Fruit fly (Drosophila melanogaster): ENCODE data around the gene Prx6a.
A peak's percentile ranks its signal among the peaks of the same experiment; 100 is the strongest.

Prx6a gene

DNA sequence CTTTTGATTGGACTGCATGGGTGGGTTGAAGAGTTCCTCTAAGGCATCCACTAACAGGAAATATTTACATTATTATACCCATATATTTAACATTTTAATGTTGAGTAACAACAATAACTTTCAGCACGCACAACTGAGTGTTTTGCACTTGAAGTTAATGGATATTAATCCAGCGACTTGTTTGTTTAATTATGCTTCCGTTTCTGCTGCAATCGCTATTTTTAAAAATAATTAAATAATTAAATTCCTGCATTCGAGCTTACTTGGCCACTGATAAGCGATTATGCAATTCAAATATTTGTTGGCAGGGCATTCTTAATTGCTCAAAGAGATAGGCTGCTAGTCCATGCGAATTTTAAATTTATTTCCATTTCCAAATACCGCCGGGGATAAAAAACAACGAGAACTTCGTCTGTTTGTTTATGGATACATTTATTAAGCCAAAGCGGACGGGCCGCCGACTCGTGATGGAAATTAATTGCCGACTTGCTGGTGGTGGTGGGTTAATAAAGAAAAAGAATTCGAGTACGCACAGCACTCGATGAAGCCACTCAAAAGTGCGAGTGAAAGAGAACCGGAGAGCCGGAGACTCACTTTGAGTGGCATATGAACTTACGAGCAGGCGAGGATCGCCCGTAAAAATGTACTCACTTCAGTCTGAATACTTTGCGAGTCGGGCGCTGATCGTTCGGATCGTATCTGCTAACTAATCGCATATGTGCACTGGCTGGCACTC is 16.0 kb downstream of the Prx6a start (continued):
- TF ChIP-seq HLHmδ (GFP tag; optimal IDR thresholded peaks at IDR 0.05), result peak; percentile 73
- TF ChIP-seq cwo (GFP tag; optimal IDR thresholded peaks at IDR 0.05), result peak; percentile 50
- TF ChIP-seq amos (GFP tag; IDR thresholded peaks at IDR 0.05; ENCODE audit: partially characterized antibody), result peak; percentile 60; the same call in 1 of the 2 replicates
- TF ChIP-seq CG34376 (GFP tag; optimal IDR thresholded peaks at IDR 0.05), result peak; percentile 53
- peak in 1 of 2 experiments; percentile 12 for TF ChIP-seq Eip74EF (GFP tag; optimal IDR thresholded peaks at IDR 0.05)
- no peak for TF ChIP-seq Blimp-1 (GFP tag; optimal IDR thresholded peaks at IDR 0.05)
- TF ChIP-seq CG16779 (GFP tag; IDR thresholded peaks at IDR 0.05), result no peak
- TF ChIP-seq lola (GFP tag; optimal IDR thresholded peaks at IDR 0.05), result peak in 1 of 3 experiments; percentile 1
- TF ChIP-seq CG10543 (GFP tag; optimal IDR thresholded peaks at IDR 0.05), result peak; percentile 35
- peak; percentile 19 for TF ChIP-seq HHEX (GFP tag; optimal IDR thresholded peaks at IDR 0.05)
- TF ChIP-seq abd-A (tag; optimal IDR thresholded peaks at IDR 0.05), result peak; percentile 73
- TF ChIP-seq Doc3 (GFP tag; IDR thresholded peaks at IDR 0.05; ENCODE audit: partially characterized antibody), result 0 out of 3 replicates have a peak, but pooled peaks have one; percentile 35
- TF ChIP-seq so (GFP tag; IDR thresholded peaks at IDR 0.05), result peak; percentile 55; the same call in 1 of the 3 replicates
- peak; percentile 20 for TF ChIP-seq tap (tag; optimal IDR thresholded peaks at IDR 0.05)
- peak; percentile 20 for TF ChIP-seq BtbVII (GFP tag; optimal IDR thresholded peaks at IDR 0.05)
- no peak for TF ChIP-seq Six4 (GFP tag; optimal IDR thresholded peaks at IDR 0.05)
- no peak for TF ChIP-seq CG12744 (GFP tag; optimal IDR thresholded peaks at IDR 0.05)
- peak; percentile 22 for TF ChIP-seq Fer1 (GFP tag; optimal IDR thresholded peaks at IDR 0.05)
- TF ChIP-seq fd96Cb (tag; optimal IDR thresholded peaks at IDR 0.05), result no peak
- no peak for TF ChIP-seq bab2 (GFP tag; optimal IDR thresholded peaks at IDR 0.05)
- peak; percentile 58; the same call in 1 of the 2 replicates for TF ChIP-seq vvl (GFP tag; IDR thresholded peaks at IDR 0.05)
- TF ChIP-seq CG6854 (GFP tag; optimal IDR thresholded peaks at IDR 0.05), result peak; percentile 3
- TF ChIP-seq CG8924 (tag; optimal IDR thresholded peaks at IDR 0.05), result peak; percentile 14
- peak; percentile 8 for TF ChIP-seq grn (GFP tag; optimal IDR thresholded peaks at IDR 0.05)
- peak; percentile 23 for TF ChIP-seq CG9727 (GFP tag; optimal IDR thresholded peaks at IDR 0.05)
- peak; percentile 58; the same call in 2 of the 3 replicates for TF ChIP-seq CG34224 (GFP tag; IDR thresholded peaks at IDR 0.05; ENCODE audit: partially characterized antibody)
- no peak for TF ChIP-seq Abd-B (GFP tag; optimal IDR thresholded peaks at IDR 0.05)
- 0 out of 2 replicates have a peak, but pooled peaks have one; percentile 8 for TF ChIP-seq Rfx (GFP tag; IDR thresholded peaks at IDR 0.05)
- TF ChIP-seq CG10274 (GFP tag; optimal IDR thresholded peaks at IDR 0.05), result no peak
- peak; percentile 19 for TF ChIP-seq sqz (GFP tag; optimal IDR thresholded peaks at IDR 0.05)
- TF ChIP-seq Drgx (GFP tag; IDR thresholded peaks at IDR 0.05), result peak; percentile 54
- peak; percentile 52 for TF ChIP-seq twi (tag; optimal IDR thresholded peaks at IDR 0.05)
- TF ChIP-seq CG8281 (tag; optimal IDR thresholded peaks at IDR 0.05), result no peak
- no peak for TF ChIP-seq gem (tag; optimal IDR thresholded peaks at IDR 0.05)
- TF ChIP-seq Dbx (GFP tag; IDR thresholded peaks at IDR 0.05), result peak; percentile 18; the same call in 1 of the 3 replicates
- TF ChIP-seq Oli (tag; optimal IDR thresholded peaks at IDR 0.05), result no peak
- TF ChIP-seq sna (GFP tag; IDR thresholded peaks at IDR 0.05; ENCODE audit: partially characterized antibody), result 0 out of 2 replicates have a peak, but pooled peaks have one; percentile 39
- peak; percentile 5 for TF ChIP-seq CG12219 (GFP tag; optimal IDR thresholded peaks at IDR 0.05)
- TF ChIP-seq CG17385 (GFP tag; optimal IDR thresholded peaks at IDR 0.05), result peak; percentile 3
- TF ChIP-seq mirr (GFP tag; optimal IDR thresholded peaks at IDR 0.05), result peak; percentile 13
- no peak for TF ChIP-seq CG9609 (GFP tag; optimal IDR thresholded peaks at IDR 0.05)
- TF ChIP-seq CG13296 (GFP tag; optimal IDR thresholded peaks at IDR 0.05), result peak; percentile 33
- no peak for TF ChIP-seq NC2β (GFP tag; optimal IDR thresholded peaks at IDR 0.05)
- TF ChIP-seq CG3281 (GFP tag; optimal IDR thresholded peaks at IDR 0.05), result peak; percentile 22
- peak; percentile 15 for TF ChIP-seq CG15514 (GFP tag; optimal IDR thresholded peaks at IDR 0.05)
- peak; percentile 47 for TF ChIP-seq sens (GFP tag)
- TF ChIP-seq Dll (GFP tag; IDR thresholded peaks at IDR 0.05; ENCODE audit: partially characterized antibody), result peak; percentile 48; the same call in 1 of the 4 replicates
